Worm (Caenorhabditis elegans): Measurements from ENCODE around the gene R03H10.2.

R03H10.2 gene

ce11 chrII:4155112-4155823 is at the start of gene R03H10.2:
R03H10.2 (plus strand) TSS chrII:4155773.
- TF ChIP-seq dve-1 (tag; optimal IDR thresholded peaks at IDR 0.05) (peak; percentile 32), sox-4 (tag; optimal IDR thresholded peaks at IDR 0.05) (no peak), sdc-2 (tag; optimal IDR thresholded peaks at IDR 0.05) (no peak), fkh-10 (GFP tag; optimal IDR thresholded peaks at IDR 0.05) (no peak)

- no peak for TF ChIP-seq ama-1 (optimal IDR thresholded peaks at IDR 0.05)
- TF ChIP-seq ceh-6 (GFP tag; optimal IDR thresholded peaks at IDR 0.05), result no peak
- TF ChIP-seq ref-2 (tag; optimal IDR thresholded peaks at IDR 0.05), result peak; percentile 19
- no peak for TF ChIP-seq fkh-10 (GFP tag; optimal IDR thresholded peaks at IDR 0.05)
- TF ChIP-seq unc-42 (tag; optimal IDR thresholded peaks at IDR 0.05), result peak; percentile 42
- no peak for TF ChIP-seq ttx-3 (tag; optimal IDR thresholded peaks at IDR 0.05)
- TF ChIP-seq hlh-15 (tag; optimal IDR thresholded peaks at IDR 0.05), result no peak
- no peak for TF ChIP-seq pax-1 (tag; optimal IDR thresholded peaks at IDR 0.05)
Observed at ce11 chrII:4107196-4107595, 48.4 kb upstream of the R03H10.2 start.

ce11 chrII:4118508-4118907 is 37.1 kb upstream of the R03H10.2 start:
- no peak for TF ChIP-seq ttx-3 (tag; optimal IDR thresholded peaks at IDR 0.05)
- no peak for TF ChIP-seq pqm-1 (tag; optimal IDR thresholded peaks at IDR 0.05)
- no peak for TF ChIP-seq nfya-1 (tag; optimal IDR thresholded peaks at IDR 0.05)
- no peak for TF ChIP-seq hlh-15 (tag; optimal IDR thresholded peaks at IDR 0.05)
- TF ChIP-seq ceh-14 (tag; optimal IDR thresholded peaks at IDR 0.05), result no peak
- no peak for TF ChIP-seq sdc-2 (tag; optimal IDR thresholded peaks at IDR 0.05)
- no peak for TF ChIP-seq tbx-2 (tag; optimal IDR thresholded peaks at IDR 0.05)
- no peak for TF ChIP-seq ceh-45 (GFP tag; IDR thresholded peaks at IDR 0.05)
- TF ChIP-seq unc-42 (tag; optimal IDR thresholded peaks at IDR 0.05), result no peak
- TF ChIP-seq K02D7.2 (tag; optimal IDR thresholded peaks at IDR 0.05), result no peak
- no peak for TF ChIP-seq pha-2 (tag; optimal IDR thresholded peaks at IDR 0.05)
- no peak for TF ChIP-seq lin-11 (tag; optimal IDR thresholded peaks at IDR 0.05)
- TF ChIP-seq pat-9 (tag; optimal IDR thresholded peaks at IDR 0.05), result no peak
- no peak for TF ChIP-seq mec-3 (tag; optimal IDR thresholded peaks at IDR 0.05; ENCODE audit: borderline replicate concordance)
- no peak for TF ChIP-seq fkh-10 (GFP tag; optimal IDR thresholded peaks at IDR 0.05)
- no peak for TF ChIP-seq hlh-13 (GFP tag; optimal IDR thresholded peaks at IDR 0.05)
- TF ChIP-seq che-1 (tag; optimal IDR thresholded peaks at IDR 0.05), result no peak
- TF ChIP-seq K09A11.1 (tag; optimal IDR thresholded peaks at IDR 0.05; ENCODE audit: insufficient read depth), result no peak
- no peak for TF ChIP-seq elt-2 (tag; optimal IDR thresholded peaks at IDR 0.05)
- no peak for TF ChIP-seq ceh-48 (tag; optimal IDR thresholded peaks at IDR 0.05)

- TF ChIP-seq ceh-6 (GFP tag; optimal IDR thresholded peaks at IDR 0.05), result no peak
- no peak for TF ChIP-seq dve-1 (tag; optimal IDR thresholded peaks at IDR 0.05)
- no peak for TF ChIP-seq npax-4 (tag; optimal IDR thresholded peaks at IDR 0.05)
- no peak for TF ChIP-seq eyg-1 (tag; optimal IDR thresholded peaks at IDR 0.05)
- no peak for TF ChIP-seq C38D4.7 (GFP tag; optimal IDR thresholded peaks at IDR 0.05)
- no peak for TF ChIP-seq gmeb-2 (tag; optimal IDR thresholded peaks at IDR 0.05)
- no peak for TF ChIP-seq pros-1 (tag; optimal IDR thresholded peaks at IDR 0.05)
- TF ChIP-seq ceh-48 (tag; optimal IDR thresholded peaks at IDR 0.05), result no peak
- no peak for TF ChIP-seq hlh-13 (GFP tag; optimal IDR thresholded peaks at IDR 0.05)
- no peak for TF ChIP-seq ceh-22 (tag; optimal IDR thresholded peaks at IDR 0.05)
- no peak for TF ChIP-seq ahr-1 (tag; optimal IDR thresholded peaks at IDR 0.05)
Observed at ce11 chrII:4122899-4123298, 32.7 kb upstream of the R03H10.2 start.

ce11 chrII:4125239-4125638 is 30.3 kb upstream of the R03H10.2 start:
- no peak for TF ChIP-seq ceh-19 (GFP tag; optimal IDR thresholded peaks at IDR 0.05)
- no peak for TF ChIP-seq fkh-10 (GFP tag; optimal IDR thresholded peaks at IDR 0.05)
- no peak for TF ChIP-seq hlh-30 (tag; optimal IDR thresholded peaks at IDR 0.05; ENCODE audit: insufficient read depth)
- TF ChIP-seq pros-1 (tag; optimal IDR thresholded peaks at IDR 0.05), result no peak
- no peak for TF ChIP-seq elt-4 (tag; optimal IDR thresholded peaks at IDR 0.05)
- TF ChIP-seq ceh-14 (tag; optimal IDR thresholded peaks at IDR 0.05), result no peak
- TF ChIP-seq zip-5 (tag; optimal IDR thresholded peaks at IDR 0.05), result no peak
- no peak for TF ChIP-seq unc-3 (GFP tag; conservative IDR thresholded peaks at IDR 0.05)
- TF ChIP-seq unc-3 (tag; optimal IDR thresholded peaks at IDR 0.05), result no peak
- TF ChIP-seq pat-9 (tag; optimal IDR thresholded peaks at IDR 0.05), result no peak
- TF ChIP-seq odd-2 (tag; optimal IDR thresholded peaks at IDR 0.05), result no peak
- TF ChIP-seq ceh-2 (tag; optimal IDR thresholded peaks at IDR 0.05), result no peak
- no peak for TF ChIP-seq C38D4.7 (GFP tag; optimal IDR thresholded peaks at IDR 0.05)
- no peak for TF ChIP-seq ztf-16 (tag; optimal IDR thresholded peaks at IDR 0.05)
- TF ChIP-seq dmd-4 (tag; optimal IDR thresholded peaks at IDR 0.05; ENCODE audit: borderline replicate concordance), result no peak
- no peak for TF ChIP-seq ceh-9 (tag; optimal IDR thresholded peaks at IDR 0.05)

Measured in whole organism, late embryonic.